Worm (Caenorhabditis elegans) whole organism, young adult: ENCODE measurements around the gene W04E12.5.

Experiments used
- B0019.2 ChIP-seq: fragments of 200-800 bp; sonication (Bioruptor generic); conservative IDR thresholded peaks from 2 replicates; pipeline ENCODE4 v1.3.6; 2022; ENCODE audit warnings: missing genetic modification reagents, missing genetic modification characterization, missing compliant biosample characterization
- K12H6.12 ChIP-seq: fragments of 200-800 bp; sonication (Bioruptor generic); optimal IDR thresholded peaks from 2 replicates; lab custom pipeline; 2018; ENCODE audit warnings: mild to moderate bottlenecking, missing genetic modification characterization, missing compliant biosample characterization
- T07F8.4 ChIP-seq: sonication (generic microtip); optimal IDR thresholded peaks from 2 replicates; lab custom pipeline; 2016; ENCODE audit warnings: mild to moderate bottlenecking, missing genetic modification characterization, moderate library complexity, missing compliant biosample characterization
- Y53F4B.3 ChIP-seq: fragments of 200-800 bp; sonication (Bioruptor generic); IDR thresholded peaks from 2 replicates; pipeline ENCODE4 v1.3.6; 2022; ENCODE audit warnings: missing genetic modification reagents, missing genetic modification characterization, missing compliant biosample characterization
- cebp-1 ChIP-seq, 2 experiments: fragments of 200-800 bp in 1 of 2; sonication (Bioruptor generic) in 1 of 2; sonication (generic microtip) in 1 of 2; IDR thresholded peaks in 1 of 2; optimal IDR thresholded peaks in 1 of 2; 2 replicates each; pipeline versions ENCODE4 v1.3.6 to Lab custom; 2017 to 2022; ENCODE audit warnings: missing compliant biosample characterization in 2 of 2, missing genetic modification characterization in 2 of 2, mild to moderate bottlenecking in 1 of 2, missing genetic modification reagents in 1 of 2, moderate library complexity in 1 of 2
- chd-7 ChIP-seq: sonication (generic microtip); optimal IDR thresholded peaks from 2 replicates; lab custom pipeline; 2016; ENCODE audit warnings: mild to moderate bottlenecking, missing genetic modification characterization, moderate library complexity, missing compliant biosample characterization
- dox-1 ChIP-seq: fragments of 200-800 bp; sonication (Bioruptor generic); IDR thresholded peaks from 2 replicates; pipeline ENCODE4 v1.3.6; 2022; ENCODE audit warnings: missing genetic modification reagents, missing genetic modification characterization, missing compliant biosample characterization
- hlh-12 ChIP-seq: sonication (generic microtip); optimal IDR thresholded peaks from 2 replicates; lab custom pipeline; 2016; ENCODE audit warnings: missing genetic modification characterization, missing compliant biosample characterization
- hlh-26 ChIP-seq: fragments of 200-800 bp; sonication (Bioruptor generic); conservative IDR thresholded peaks from 2 replicates; pipeline ENCODE4 v1.3.6; 2022; ENCODE audit warnings: missing genetic modification reagents, missing genetic modification characterization, missing compliant biosample characterization
- nhr-179 ChIP-seq: sonication (generic microtip); optimal IDR thresholded peaks from 2 replicates; lab custom pipeline; 2016; ENCODE audit warnings: mild to moderate bottlenecking, missing genetic modification characterization, missing compliant biosample characterization
- pha-4 ChIP-seq: fragments of 150-350 bp; sonication (generic microtip); optimal IDR thresholded peaks from 2 replicates; lab custom pipeline; 2014; ENCODE audit warnings: missing biosample characterization, missing genetic modification reagents, missing genetic modification characterization
- somi-1 ChIP-seq: fragments of 200-800 bp; sonication (Bioruptor generic); optimal IDR thresholded peaks from 2 replicates; lab custom pipeline; 2018; ENCODE audit warnings: mild to moderate bottlenecking, missing genetic modification characterization, missing compliant biosample characterization
- ztf-25 ChIP-seq: fragments of 200-800 bp; sonication (Bioruptor generic); IDR thresholded peaks from 2 replicates; pipeline ENCODE4 v1.3.6; 2022; ENCODE audit warnings: missing genetic modification reagents, missing genetic modification characterization, missing compliant biosample characterization

- TF ChIP-seq dox-1 (GFP tag; lab: Robert Waterston, UW) (no peak), ztf-25 (GFP tag; lab: Robert Waterston, UW) (no peak), K12H6.12 (tag; lab: Kevin White, UChicago) (no peak), nhr-179 (tag; lab: Kevin White, UChicago) (no peak), somi-1 (GFP tag; lab: Kevin White, UChicago) (no peak), T07F8.4 (tag; lab: Kevin White, UChicago) (no peak), Y53F4B.3 (no peak), hlh-26 (GFP tag; lab: Robert Waterston, UW) (no peak), hlh-12 (no peak), pha-4 (tag; lab: Kevin White, UChicago) (no peak), cebp-1 (GFP tag; IDR thresholded peaks at IDR 0.05; lab: Robert Waterston, UW) (no peak), cebp-1 (tag; optimal IDR thresholded peaks at IDR 0.05; lab: Kevin White, UChicago) (no peak), chd-7 (no peak), B0019.2 (GFP tag; lab: Robert Waterston, UW) (no peak)
Measured at ce11 chrV:19727990-19728389, 18.0 kb upstream of the W04E12.5 start.
